Fruit fly (Drosophila melanogaster) whole organism, prepupa: ENCODE results near the gene Gr10a.
A peak's percentile ranks its signal among the peaks of the same experiment; 100 is the strongest.

ENCODE experiments used
- CG10631 ChIP-seq: fragments of 200-800 bp; sonication (Bioruptor generic); optimal IDR thresholded peaks from 2 replicates; lab custom pipeline; 2016; ENCODE audit warnings: missing biosample characterization, missing genetic modification characterization
- CG15336 ChIP-seq: fragments of 200-800 bp; sonication (Bioruptor generic); IDR thresholded peaks from 2 replicates; pipeline ENCODE4 v1.3.6; 2022; ENCODE audit warnings: missing biosample characterization, missing genetic modification characterization
- CG1621 ChIP-seq: fragments of 200-800 bp; sonication (Bioruptor generic); optimal IDR thresholded peaks from 3 replicates; lab custom pipeline; 2018; ENCODE audit warnings: missing biosample characterization, mild to moderate bottlenecking, missing genetic modification characterization
- CG16779 ChIP-seq: fragments of 200-800 bp; sonication (Bioruptor generic); optimal IDR thresholded peaks from 3 replicates; lab custom pipeline; 2017; ENCODE audit warnings: missing biosample characterization, mild to moderate bottlenecking, missing genetic modification characterization
- CG31627 ChIP-seq: fragments of 200-800 bp; sonication (Bioruptor generic); optimal IDR thresholded peaks from 3 replicates; lab custom pipeline; 2016; ENCODE audit warnings: missing biosample characterization, missing genetic modification characterization
- CG3919 ChIP-seq: fragments of 200-800 bp; sonication (Bioruptor generic); optimal IDR thresholded peaks from 3 replicates; lab custom pipeline; 2016; ENCODE audit warnings: missing biosample characterization, missing genetic modification characterization
- CG4318 ChIP-seq: fragments of 200-800 bp; sonication (Bioruptor generic); optimal IDR thresholded peaks from 3 replicates; lab custom pipeline; 2017; ENCODE audit warnings: missing biosample characterization, mild to moderate bottlenecking, missing genetic modification characterization
- CG6163 ChIP-seq: fragments of 200-800 bp; sonication (Bioruptor generic); IDR thresholded peaks from 3 replicates; pipeline ENCODE4 v1.3.6; 2022; ENCODE audit warnings: missing biosample characterization, missing genetic modification characterization
- CG6276 ChIP-seq: fragments of 200-800 bp; sonication (Bioruptor generic); optimal IDR thresholded peaks from 2 replicates; lab custom pipeline; 2017; ENCODE audit warnings: missing biosample characterization, mild to moderate bottlenecking, missing genetic modification characterization
- CG6792 ChIP-seq: fragments of 200-800 bp; sonication (Bioruptor generic); optimal IDR thresholded peaks from 3 replicates; lab custom pipeline; 2016; ENCODE audit warnings: missing biosample characterization, missing genetic modification characterization
- CG6854 ChIP-seq: fragments of 200-800 bp; sonication (Bioruptor generic); optimal IDR thresholded peaks from 2 replicates; lab custom pipeline; 2017; ENCODE audit warnings: missing biosample characterization, mild to moderate bottlenecking, missing genetic modification characterization
- CG8119 ChIP-seq: fragments of 200-800 bp; sonication (Bioruptor generic); IDR thresholded peaks from 3 replicates; pipeline ENCODE4 v1.3.6; 2022; ENCODE audit warnings: missing biosample characterization, missing genetic modification characterization
- Eip93F ChIP-seq: fragments of 200-800 bp; sonication (Bioruptor generic); optimal IDR thresholded peaks from 2 replicates; lab custom pipeline; 2016; ENCODE audit warnings: missing biosample characterization, mild to moderate bottlenecking, missing genetic modification characterization
- Gug ChIP-seq: fragments of 200-800 bp; sonication (Bioruptor generic); IDR thresholded peaks from 2 replicates; pipeline ENCODE4 v1.3.6; 2022; ENCODE audit warnings: missing biosample characterization, missing genetic modification characterization
- Hr38 ChIP-seq: sonication (Bioruptor generic); optimal IDR thresholded peaks from 2 replicates; lab custom pipeline; 2016; ENCODE audit warnings: missing biosample characterization, missing genetic modification characterization
- Met ChIP-seq: fragments of 200-800 bp; sonication (Bioruptor generic); optimal IDR thresholded peaks from 3 replicates; lab custom pipeline; 2016; ENCODE audit warnings: missing biosample characterization, missing genetic modification characterization
- dac ChIP-seq: fragments of 200-800 bp; sonication (Bioruptor generic); optimal IDR thresholded peaks from 2 replicates; lab custom pipeline; 2017; ENCODE audit warnings: missing biosample characterization, mild to moderate bottlenecking, missing genetic modification characterization
- dsx ChIP-seq: fragments of 200-800 bp; optimal IDR thresholded peaks from 3 replicates; lab custom pipeline; 2019; ENCODE audit warnings: missing biosample characterization, mild to moderate bottlenecking, missing genetic modification characterization, moderate library complexity; ENCODE audit not compliant: poor library complexity, severe bottlenecking
- eg ChIP-seq: fragments of 200-800 bp; sonication (Bioruptor generic); IDR thresholded peaks from 3 replicates; pipeline ENCODE4 v1.3.6; 2022; ENCODE audit warnings: missing biosample characterization, missing genetic modification characterization
- fd59A ChIP-seq: fragments of 200-800 bp; sonication (Bioruptor generic); optimal IDR thresholded peaks from 2 replicates; lab custom pipeline; 2017; ENCODE audit warnings: missing biosample characterization, mild to moderate bottlenecking, missing genetic modification characterization, missing genetic modification reagents
- fd85E ChIP-seq: fragments of 200-800 bp; sonication (Bioruptor generic); optimal IDR thresholded peaks from 3 replicates; lab custom pipeline; 2016; ENCODE audit warnings: missing biosample characterization, missing genetic modification characterization
- fkh ChIP-seq: fragments of 200-800 bp; sonication (Bioruptor generic); optimal IDR thresholded peaks from 3 replicates; lab custom pipeline; 2017; ENCODE audit warnings: missing biosample characterization, mild to moderate bottlenecking, missing genetic modification characterization, moderate library complexity
- lz ChIP-seq: fragments of 200-800 bp; sonication (Bioruptor generic); optimal IDR thresholded peaks from 3 replicates; lab custom pipeline; 2016; ENCODE audit warnings: missing biosample characterization, missing genetic modification characterization
- net ChIP-seq: fragments of 200-800 bp; sonication (Bioruptor generic); optimal IDR thresholded peaks from 3 replicates; lab custom pipeline; 2016; ENCODE audit warnings: missing biosample characterization, missing genetic modification characterization
- salr ChIP-seq, 2 experiments: fragments of 200-800 bp; sonication (Bioruptor generic); optimal IDR thresholded peaks; 3 replicates each; lab custom pipeline; 2016 to 2018; ENCODE audit warnings: missing biosample characterization in 2 of 2, missing genetic modification characterization in 2 of 2, mild to moderate bottlenecking in 1 of 2
- spab ChIP-seq: fragments of 200-800 bp; sonication (Bioruptor generic); optimal IDR thresholded peaks from 2 replicates; lab custom pipeline; 2017; ENCODE audit warnings: missing biosample characterization, mild to moderate bottlenecking, missing genetic modification characterization, missing genetic modification reagents
- ss ChIP-seq, 2 experiments: fragments of 200-800 bp; sonication (Bioruptor generic); optimal IDR thresholded peaks; 2 replicates in 1 of 2; 3 replicates in 1 of 2; lab custom pipeline; 2017 to 2018; ENCODE audit warnings: mild to moderate bottlenecking in 2 of 2, missing biosample characterization in 2 of 2, missing genetic modification characterization in 2 of 2, moderate library complexity in 1 of 2
- svp ChIP-seq: fragments of 200-800 bp; sonication (Bioruptor generic); peaks from one replicate; lab custom pipeline; 2016; ENCODE audit warnings: missing biosample characterization, missing genetic modification characterization
- topi ChIP-seq: fragments of 200-800 bp; sonication (Bioruptor generic); optimal IDR thresholded peaks from 3 replicates; lab custom pipeline; 2016; ENCODE audit warnings: missing biosample characterization, missing genetic modification characterization
- vri ChIP-seq: fragments of 200-800 bp; sonication (Bioruptor generic); optimal IDR thresholded peaks from 3 replicates; lab custom pipeline; 2016; ENCODE audit warnings: missing biosample characterization, mild to moderate bottlenecking, missing genetic modification characterization

The Gr10a gene

dm6 chrX:11417322-11417721, at the start of gene Gr10a, which contains the start of gene Or10a:
Gr10a (minus strand) TSS chrX:11417422.
Or10a (minus strand) TSS chrX:11417422.
- TF ChIP-seq CG8119 (GFP tag; lab: Robert Waterston, UW) (no peak), ss (GFP tag; optimal IDR thresholded peaks at IDR 0.05; lab: Kevin White, UChicago) (no peak), Eip93F (GFP tag; lab: Kevin White, UChicago) (no peak), spab (GFP tag; lab: Kevin White, UChicago) (no peak), dsx (no peak), fd85E (GFP tag; lab: Kevin White, UChicago) (no peak), fd59A (GFP tag; lab: Kevin White, UChicago) (no peak), fkh (GFP tag; lab: Kevin White, UChicago) (no peak), salr (GFP tag; optimal IDR thresholded peaks at IDR 0.05; lab: Kevin White, UChicago) (no peak), lz (GFP tag; lab: Kevin White, UChicago) (no peak), CG3919 (GFP tag; lab: Kevin White, UChicago) (no peak), CG31627 (no peak), CG10631 (no peak), CG6854 (GFP tag; lab: Kevin White, UChicago) (no peak), dac (GFP tag; lab: Kevin White, UChicago) (no peak), topi (GFP tag; lab: Kevin White, UChicago) (no peak), CG4318 (GFP tag; lab: Kevin White, UChicago) (no peak)
- TF ChIP-seq, all 60 proteins: peak for 0

dm6 chrX:11466757-11467156, 49.5 kb upstream of the Gr10a start:
- no peak for TF ChIP-seq ss (GFP tag; optimal IDR thresholded peaks at IDR 0.05; lab: Kevin White, UChicago)
- TF ChIP-seq CG16779 (tag; lab: Kevin White, UChicago): no peak
- 0 out of 2 replicates have a peak, but pooled peaks have one; percentile 30 for TF ChIP-seq CG15336 (GFP tag; lab: Robert Waterston, UW)
- TF ChIP-seq Gug: no peak
- TF ChIP-seq Met (GFP tag; lab: Kevin White, UChicago): no peak

- TF ChIP-seq Hr38: no peak
- TF ChIP-seq CG6792 (GFP tag; lab: Kevin White, UChicago): no peak
- TF ChIP-seq CG1621 (tag; lab: Kevin White, UChicago): no peak
- no peak for TF ChIP-seq vri (GFP tag; lab: Kevin White, UChicago)
- no peak for TF ChIP-seq eg (GFP tag; lab: Robert Waterston, UW)
- no peak for TF ChIP-seq topi (GFP tag; lab: Kevin White, UChicago)
Observed at dm6 chrX:11464047-11464446, 46.8 kb upstream of the Gr10a start.

- no peak for TF ChIP-seq ss (GFP tag; optimal IDR thresholded peaks at IDR 0.05; lab: Kevin White, UChicago)
- TF ChIP-seq CG6276 (GFP tag; lab: Kevin White, UChicago): no peak
- TF ChIP-seq Eip93F (GFP tag; lab: Kevin White, UChicago): no peak
- TF ChIP-seq fd85E (GFP tag; lab: Kevin White, UChicago): no peak
- TF ChIP-seq net (GFP tag; lab: Kevin White, UChicago): no peak
- TF ChIP-seq CG6163 (GFP tag; lab: Robert Waterston, UW): no peak
- TF ChIP-seq Hr38: no peak
- no peak for TF ChIP-seq CG6792 (GFP tag; lab: Kevin White, UChicago)
Observed at dm6 chrX:11458912-11459836, 42.0 kb upstream of the Gr10a start, which contains the start of gene CG43155. CG43155 (plus strand) TSS chrX:11459786.

dm6 chrX:11457149-11457548, 39.9 kb upstream of the Gr10a start:
- TF ChIP-seq svp (GFP tag; lab: Kevin White, UChicago) (peak; percentile 94), dac (GFP tag; lab: Kevin White, UChicago) (no peak)
- TF ChIP-seq, all 60 proteins: peak for 1
